Fruit fly (Drosophila melanogaster): ENCODE measurements around the gene pigeon.

dm6 chr2L:19155937-19156736 lies 29.7 kb upstream of the pigeon start:
- no peak for TF ChIP-seq dan (GFP tag; IDR thresholded peaks at IDR 0.05)
- TF ChIP-seq slbo (GFP tag; IDR thresholded peaks at IDR 0.05), result no peak
- TF ChIP-seq CG7372 (GFP tag; IDR thresholded peaks at IDR 0.05), result no peak
- TF ChIP-seq D (optimal IDR thresholded peaks at IDR 0.05), result peak; percentile 16
- no peak for TF ChIP-seq D (GFP tag; optimal IDR thresholded peaks at IDR 0.05)
- no peak for TF ChIP-seq en (GFP tag; optimal IDR thresholded peaks at IDR 0.05)
- no peak for TF ChIP-seq CG11247 (GFP tag; IDR thresholded peaks at IDR 0.05)
- no peak for TF ChIP-seq ci (GFP tag; IDR thresholded peaks at IDR 0.05)
- no peak for TF ChIP-seq ara (GFP tag; IDR thresholded peaks at IDR 0.05)
- TF ChIP-seq CG12236 (GFP tag; optimal IDR thresholded peaks at IDR 0.05), result no peak
- TF ChIP-seq Sin3A (optimal IDR thresholded peaks at IDR 0.05), result no peak
- TF ChIP-seq CG7928 (GFP tag; optimal IDR thresholded peaks at IDR 0.05), result no peak
